Worm (Caenorhabditis elegans): ENCODE results near the gene nlp-36.

The nlp-36 gene

ce11 chrIII:9488431-9488830 lies at the start of gene nlp-36:
TSS of gene nlp-36 (plus strand) at chrIII:9488731.
- TF ChIP-seq tag-97 (GFP tag; IDR thresholded peaks at IDR 0.05) (no peak), egl-43 (GFP tag; IDR thresholded peaks at IDR 0.05) (no peak), nhr-48 (tag; optimal IDR thresholded peaks at IDR 0.05) (no peak)

DNA sequence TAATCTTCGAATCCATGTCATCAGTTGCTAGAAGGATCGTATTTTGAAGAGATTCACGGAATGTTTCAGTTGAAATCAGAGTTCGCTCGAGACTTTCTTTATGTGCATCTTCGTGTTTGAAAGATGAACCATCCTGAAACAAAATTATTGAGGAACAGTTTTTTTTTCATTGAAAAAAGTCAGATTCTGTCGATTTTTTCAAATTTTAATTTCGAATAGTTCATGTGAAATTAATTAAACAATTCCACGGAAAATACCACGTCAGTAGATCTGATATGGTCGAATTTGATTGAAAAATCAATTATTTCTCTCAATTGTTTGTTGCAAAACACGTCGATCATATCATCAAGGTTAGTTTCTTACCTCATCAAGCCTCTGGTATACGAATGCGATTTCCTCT lies 49.1 kb upstream of the nlp-36 start, which contains the start of gene F54C8.1:
TSS of gene F54C8.1 (plus strand) at position 301 of the 400 bp plus-strand sequence.
- TF ChIP-seq spr-1 (tag; optimal IDR thresholded peaks at IDR 0.05): no peak
- TF ChIP-seq Y105C5A.15 (GFP tag; IDR thresholded peaks at IDR 0.05): no peak
- TF ChIP-seq mdt-29 (GFP tag; IDR thresholded peaks at IDR 0.05): no peak
- TF ChIP-seq lin-39 (tag; optimal IDR thresholded peaks at IDR 0.05): no peak
- no peak for TF ChIP-seq mxl-2 (GFP tag; conservative IDR thresholded peaks at IDR 0.05)
- TF ChIP-seq nhr-102 (tag; optimal IDR thresholded peaks at IDR 0.05): no peak
- TF ChIP-seq zfp-3 (GFP tag; conservative IDR thresholded peaks at IDR 0.05): no peak
- no peak for TF ChIP-seq daf-8 (GFP tag; IDR thresholded peaks at IDR 0.05)

DNA sequence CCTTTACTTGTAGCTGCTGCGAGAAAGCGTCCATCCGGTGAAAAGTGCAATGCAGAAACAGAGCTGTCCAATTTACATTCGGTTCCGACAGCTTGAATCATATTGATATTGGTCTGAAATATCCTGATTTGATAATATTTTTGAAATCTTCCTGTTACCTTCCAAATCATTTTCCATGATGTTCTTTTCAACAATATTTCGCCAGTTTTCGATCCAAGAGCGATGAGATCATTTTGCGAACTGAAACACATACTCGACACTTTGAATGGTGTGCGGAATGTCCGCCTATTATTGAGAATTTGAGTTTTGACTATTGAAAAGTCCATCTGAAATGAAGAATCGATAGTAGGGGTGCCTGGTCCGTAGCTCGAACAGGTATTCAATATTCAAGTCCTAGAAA lies 47.4 kb upstream of the nlp-36 start, which contains the start of gene emb-30:
TSS of gene emb-30 (minus strand) at position 328 of the 400 bp plus-strand sequence.
- TF ChIP-seq ceh-82 (tag; optimal IDR thresholded peaks at IDR 0.05) (no peak), mxl-3 (GFP tag; optimal IDR thresholded peaks at IDR 0.05) (no peak), lin-1 (GFP tag; IDR thresholded peaks at IDR 0.05) (no peak), snpc-1.2 (GFP tag; IDR thresholded peaks at IDR 0.05) (no peak), F10B5.3 (tag; optimal IDR thresholded peaks at IDR 0.05) (no peak), nhr-48 (tag; optimal IDR thresholded peaks at IDR 0.05) (no peak), zip-2 (tag; optimal IDR thresholded peaks at IDR 0.05) (no peak), spr-3 (GFP tag; optimal IDR thresholded peaks at IDR 0.05) (no peak), daf-16 (GFP tag; optimal IDR thresholded peaks at IDR 0.05) (no peak), daf-16 (tag; optimal IDR thresholded peaks at IDR 0.05) (peak; percentile 12), ces-1 (GFP tag; optimal IDR thresholded peaks at IDR 0.05) (no peak), D1046.2 (GFP tag; IDR thresholded peaks at IDR 0.05) (no peak), nhr-11 (tag; optimal IDR thresholded peaks at IDR 0.05) (no peak), nhr-111 (GFP tag; optimal IDR thresholded peaks at IDR 0.05) (no peak), mdt-29 (GFP tag; IDR thresholded peaks at IDR 0.05) (no peak), ceh-62 (tag; optimal IDR thresholded peaks at IDR 0.05) (no peak), lsy-2 (tag; optimal IDR thresholded peaks at IDR 0.05) (peak in 1 of 2 experiments; percentile 20), nhr-41 (GFP tag; IDR thresholded peaks at IDR 0.05) (no peak), hlh-30 (tag; optimal IDR thresholded peaks at IDR 0.05; ENCODE audit: insufficient read depth) (no peak), jun-1 (tag; optimal IDR thresholded peaks at IDR 0.05) (no peak), mxl-2 (GFP tag; conservative IDR thresholded peaks at IDR 0.05) (no peak), nhr-25 (tag; optimal IDR thresholded peaks at IDR 0.05; ENCODE audit: borderline replicate concordance, insufficient read depth) (no peak), snpc-4 (tag; optimal IDR thresholded peaks at IDR 0.05) (no peak), lin-39 (tag; optimal IDR thresholded peaks at IDR 0.05) (no peak), mep-1 (tag; optimal IDR thresholded peaks at IDR 0.05) (no peak), ama-1 (optimal IDR thresholded peaks at IDR 0.05) (peak; percentile 88), nhr-6 (tag; optimal IDR thresholded peaks at IDR 0.05) (no peak), aha-1 (tag) (no peak), madf-5 (GFP tag; IDR thresholded peaks at IDR 0.05) (0 out of 4 replicates have a peak, but pooled peaks of 1 of the 2 experiments have one; percentile 2), zfp-2 (tag; optimal IDR thresholded peaks at IDR 0.05) (no peak), unc-39 (tag; optimal IDR thresholded peaks at IDR 0.05) (no peak), nhr-76 (tag; optimal IDR thresholded peaks at IDR 0.05) (no peak), Y105C5A.15 (GFP tag; IDR thresholded peaks at IDR 0.05) (no peak), duxl-1 (tag; optimal IDR thresholded peaks at IDR 0.05; ENCODE audit: poor library complexity) (peak; percentile 34), nhr-102 (tag; optimal IDR thresholded peaks at IDR 0.05) (no peak), unc-62 (GFP tag; optimal IDR thresholded peaks at IDR 0.05 in 1 of 2) (peak in 1 of 2 experiments; percentile 8), unc-62 (tag; optimal IDR thresholded peaks at IDR 0.05) (no peak), nhr-237 (tag; optimal IDR thresholded peaks at IDR 0.05) (no peak), Y5F2A.4 (GFP tag; optimal IDR thresholded peaks at IDR 0.05) (no peak), nhr-10 (tag; optimal IDR thresholded peaks at IDR 0.05) (no peak), ztf-11 (tag; optimal IDR thresholded peaks at IDR 0.05) (no peak)
